Fruit fly (Drosophila melanogaster) ovary, adult (tissue): ENCODE measurements around the gene CG32373.

Experiments used
- CG17801 ChIP-seq: fragments of 200-800 bp; optimal IDR thresholded peaks from 2 replicates; lab custom pipeline; 2019; ENCODE audit warnings: missing biosample characterization, mild to moderate bottlenecking, missing genetic modification characterization, moderate library complexity; ENCODE audit not compliant: partially characterized antibody

Gene CG32373

DNA sequence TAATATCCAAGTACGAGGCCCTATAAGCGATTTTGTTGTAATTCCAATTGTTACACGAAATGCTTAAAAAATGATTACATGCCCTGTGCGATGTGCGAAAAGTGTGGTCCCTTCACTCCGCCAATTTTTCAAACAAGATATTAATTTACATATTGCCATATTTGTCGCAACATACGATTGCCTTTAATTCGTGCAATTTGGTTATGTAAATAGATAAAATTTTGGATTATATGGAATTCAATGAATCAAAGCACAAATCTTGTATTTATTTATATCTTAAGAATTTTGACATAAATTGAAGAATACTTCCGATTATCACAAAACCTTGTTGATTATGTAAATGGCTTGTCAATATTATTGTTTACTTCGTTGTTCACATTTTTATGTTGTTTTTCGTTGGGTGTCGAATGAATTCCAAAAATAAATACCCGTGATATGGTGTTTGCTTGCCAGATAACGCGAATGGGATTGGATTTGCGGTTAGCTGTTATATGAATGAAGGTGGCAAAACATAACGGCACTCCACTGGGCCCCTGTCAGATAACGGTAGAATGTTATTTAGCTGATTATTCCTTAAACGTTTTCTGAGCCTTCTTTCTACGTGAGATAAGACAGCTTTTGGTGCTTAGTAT, 131.8 kb downstream of the CG32373 start:
- TF ChIP-seq CG17801 (GFP tag; lab: Kevin White, UChicago), result no peak

DNA sequence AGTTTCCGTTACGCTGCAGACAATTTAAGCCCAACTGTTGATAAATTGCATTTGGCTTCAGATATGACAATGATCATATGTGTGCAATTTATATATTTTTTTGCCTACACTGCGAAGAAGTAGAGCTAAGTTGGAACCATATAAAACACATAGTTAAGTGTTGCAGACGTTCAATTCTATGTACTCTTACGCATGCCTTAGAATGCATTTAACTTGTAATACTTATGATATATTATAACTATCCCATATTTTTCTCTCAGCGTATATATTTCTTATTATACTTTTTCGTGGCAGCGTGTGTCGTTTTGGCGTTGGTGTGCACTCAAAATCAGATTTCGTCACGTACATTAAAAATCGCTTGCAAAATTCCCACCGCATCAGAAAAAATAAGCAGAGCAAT, 133.0 kb downstream of the CG32373 start:
- peak; percentile 88 for TF ChIP-seq CG17801 (GFP tag; lab: Kevin White, UChicago)

DNA sequence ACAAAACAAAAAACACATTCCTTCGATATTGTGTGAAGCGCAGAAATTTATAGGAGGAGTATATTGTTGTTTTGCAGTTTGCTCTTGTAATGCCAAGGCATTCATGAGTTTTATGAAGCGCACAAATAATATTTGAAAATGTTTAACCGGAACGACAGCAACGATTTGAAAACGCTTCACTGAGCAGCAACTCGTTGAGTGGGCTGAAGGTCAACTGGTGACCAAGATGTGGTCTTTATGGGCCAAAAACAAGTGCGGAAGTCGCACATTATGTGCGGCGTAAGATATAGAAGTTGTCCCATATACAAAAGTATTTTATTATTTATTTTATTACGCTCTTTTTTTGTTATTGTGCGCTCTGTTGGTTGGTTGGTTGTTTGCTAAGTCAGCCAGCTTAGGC, 135.9 kb downstream of the CG32373 start:
- no peak for TF ChIP-seq CG17801 (GFP tag; lab: Kevin White, UChicago)

DNA sequence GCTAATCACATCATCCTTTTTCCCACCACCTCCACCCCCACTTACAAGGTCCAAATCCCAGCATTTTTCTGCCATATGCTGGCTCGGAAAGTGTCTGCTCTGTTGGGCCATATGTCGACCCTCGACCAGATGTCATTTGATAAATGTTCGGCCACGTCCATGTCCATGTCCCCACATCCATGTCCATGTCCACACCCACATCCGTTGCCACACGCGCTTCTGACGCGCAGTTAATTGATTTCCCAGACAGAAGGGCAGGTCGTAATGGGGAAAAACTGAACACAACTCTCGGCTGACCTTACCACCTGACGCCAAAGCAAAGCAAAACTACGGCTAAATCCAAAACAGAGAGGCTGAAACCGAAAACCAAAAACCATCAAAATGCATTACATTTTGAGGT, 136.6 kb downstream of the CG32373 start:
- TF ChIP-seq CG17801 (GFP tag; lab: Kevin White, UChicago), result no peak

DNA sequence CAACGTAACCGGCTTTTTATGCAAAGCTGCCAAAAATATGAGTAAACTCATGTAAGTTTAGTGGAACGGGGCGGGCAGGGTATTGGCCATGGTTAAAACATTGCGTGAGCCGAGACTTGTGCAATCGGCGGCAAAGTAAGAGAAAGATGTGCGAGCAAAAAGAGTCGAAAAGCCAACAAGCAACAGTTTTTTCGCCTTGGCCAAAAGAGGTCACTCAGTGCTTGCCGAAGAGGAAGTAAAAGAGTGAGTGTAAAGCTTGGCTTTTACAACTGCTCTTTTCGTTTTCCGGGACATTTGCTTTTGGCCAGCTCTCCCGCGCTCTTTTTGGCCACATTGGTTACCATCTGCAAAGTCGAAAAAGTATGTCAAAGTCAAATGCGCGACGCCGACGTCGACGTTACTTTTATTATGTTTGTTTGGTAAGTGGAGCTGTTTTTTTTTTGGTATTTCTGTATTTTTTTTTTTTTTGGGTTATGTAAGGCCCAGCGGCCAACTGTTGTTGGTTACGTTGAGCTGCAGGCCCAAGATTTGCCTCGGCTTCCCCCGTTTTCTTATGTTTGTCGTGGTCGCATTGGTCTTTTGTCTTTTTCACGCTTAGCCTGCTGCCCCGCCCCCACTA, 137.5 kb downstream of the CG32373 start:
- TF ChIP-seq CG17801 (GFP tag; lab: Kevin White, UChicago), result no peak

DNA sequence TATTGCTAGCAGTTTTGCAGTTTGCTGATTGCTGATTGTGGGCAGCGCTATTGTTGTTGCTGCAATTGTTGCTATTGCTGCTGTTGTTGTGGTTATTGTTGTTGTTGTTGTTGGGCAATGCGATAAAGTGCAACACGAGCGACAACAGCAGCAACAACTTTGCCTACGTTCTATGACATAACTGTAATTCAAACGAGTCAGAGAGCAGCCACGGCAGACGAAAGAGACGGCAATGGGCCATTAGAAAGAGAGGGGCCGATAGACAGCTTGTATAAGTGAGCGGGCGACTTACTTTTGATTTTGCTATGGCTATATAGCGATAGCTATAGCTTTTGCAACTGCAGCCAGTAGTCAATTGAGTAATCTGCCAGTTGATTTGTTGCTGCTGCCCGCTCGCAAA, 139.9 kb downstream of the CG32373 start:
- TF ChIP-seq CG17801 (GFP tag; lab: Kevin White, UChicago), result no peak

DNA sequence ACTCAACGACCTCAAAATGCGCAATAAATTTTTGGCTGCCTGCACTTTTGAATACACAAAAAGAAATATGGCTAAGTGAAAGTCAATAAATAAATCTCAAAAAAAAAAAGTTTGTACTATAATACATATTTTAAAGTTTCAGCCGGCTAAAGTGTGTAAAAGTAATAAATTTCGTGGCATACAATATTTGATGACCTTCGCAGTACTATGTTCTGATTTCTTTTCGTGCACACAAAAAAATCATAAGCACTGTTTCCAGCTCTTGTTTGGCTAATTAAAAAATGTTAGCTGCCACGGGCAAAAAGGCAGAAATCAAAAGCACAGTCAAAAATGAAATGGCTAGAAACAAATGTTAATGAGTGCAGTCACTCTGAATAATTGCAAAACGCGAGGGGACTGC, 141.9 kb downstream of the CG32373 start:
- TF ChIP-seq CG17801 (GFP tag; lab: Kevin White, UChicago), result no peak

DNA sequence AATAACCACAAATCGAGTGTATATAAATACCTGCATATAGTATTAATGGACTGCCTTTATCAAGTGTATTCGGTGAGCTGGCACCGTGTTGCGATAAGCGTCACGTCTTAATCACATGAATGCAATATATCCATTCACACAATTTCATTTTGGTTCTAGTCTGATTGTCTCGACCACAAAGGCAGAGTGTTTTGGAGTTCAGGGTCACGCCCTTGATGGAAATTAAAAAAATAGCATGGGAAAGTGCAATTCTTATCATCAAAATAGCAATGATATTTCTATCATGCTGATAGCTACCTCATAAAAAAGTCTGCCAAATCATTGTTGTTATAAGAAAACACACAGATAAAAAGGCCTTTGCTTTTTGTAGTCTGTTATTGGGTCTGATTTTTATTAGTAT, 142.4 kb downstream of the CG32373 start:
- TF ChIP-seq CG17801 (GFP tag; lab: Kevin White, UChicago), result no peak

DNA sequence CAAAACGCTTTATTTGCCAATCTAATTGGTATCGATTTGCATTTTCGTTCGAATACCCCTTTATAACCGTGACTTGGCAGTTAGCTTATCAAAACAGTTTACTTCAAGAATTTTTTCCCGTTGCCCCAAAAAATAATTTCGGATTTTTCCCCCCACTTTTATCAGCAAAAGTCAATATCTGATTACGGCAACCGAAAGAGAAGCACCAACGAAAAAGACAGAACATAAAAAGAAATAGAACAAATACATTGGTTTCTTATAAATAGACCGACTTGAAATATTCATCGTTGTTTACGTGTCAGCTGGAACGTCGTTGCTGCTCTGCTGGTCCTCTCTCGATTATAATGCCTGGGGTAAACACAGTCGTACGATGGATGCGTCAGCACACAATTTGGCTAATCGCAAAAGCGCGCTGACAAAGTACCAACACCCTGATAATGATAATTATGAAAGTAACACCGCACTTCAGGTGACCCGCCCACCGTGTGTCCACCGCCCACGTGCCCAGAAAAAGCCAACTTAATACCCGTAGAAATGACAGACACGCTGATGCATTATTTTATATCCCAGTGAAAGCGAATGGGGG, 151.1 kb downstream of the CG32373 start:
- no peak for TF ChIP-seq CG17801 (GFP tag; lab: Kevin White, UChicago)

DNA sequence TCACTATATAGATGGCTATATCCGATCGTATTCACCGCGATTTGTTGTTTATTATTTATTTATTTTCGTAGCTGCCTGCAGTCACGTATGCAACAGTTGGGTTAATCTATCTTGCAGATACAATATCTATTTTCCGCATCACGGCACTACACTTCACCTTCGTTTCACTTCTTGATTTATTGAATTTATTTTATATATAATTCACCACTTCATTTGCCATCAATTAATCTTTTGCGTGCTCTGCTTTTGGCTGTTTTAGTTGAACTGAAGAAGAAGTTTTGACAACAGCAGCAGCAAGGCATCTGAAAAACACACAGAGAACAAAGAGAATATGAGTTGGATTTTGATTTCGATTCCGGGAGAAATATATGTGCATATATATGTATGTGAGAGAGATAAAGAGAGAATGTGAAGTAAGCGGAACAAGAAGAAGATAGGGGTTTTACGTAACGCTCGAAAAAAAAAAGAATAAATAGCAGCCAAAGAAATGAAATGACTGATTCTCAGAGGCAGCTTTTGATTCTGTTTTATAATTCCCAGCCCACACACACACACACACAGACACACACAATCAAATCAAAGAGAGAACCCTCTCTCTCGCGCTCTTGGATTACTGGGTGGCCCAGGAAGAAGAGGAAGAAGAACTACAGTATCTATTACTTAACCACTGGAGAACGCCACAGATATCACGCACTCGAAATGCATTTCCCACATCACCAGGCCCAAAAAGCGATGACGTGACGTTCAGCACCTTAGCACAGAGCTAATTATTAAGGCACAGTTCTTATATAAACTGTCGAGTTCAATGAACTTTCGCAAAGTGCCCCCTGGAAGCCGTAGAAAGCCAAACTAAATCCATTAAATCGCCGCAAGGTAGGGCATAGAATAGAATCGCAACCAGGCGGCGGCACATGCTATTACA, 154.3 kb downstream of the CG32373 start:
- TF ChIP-seq CG17801 (GFP tag; lab: Kevin White, UChicago), result no peak

DNA sequence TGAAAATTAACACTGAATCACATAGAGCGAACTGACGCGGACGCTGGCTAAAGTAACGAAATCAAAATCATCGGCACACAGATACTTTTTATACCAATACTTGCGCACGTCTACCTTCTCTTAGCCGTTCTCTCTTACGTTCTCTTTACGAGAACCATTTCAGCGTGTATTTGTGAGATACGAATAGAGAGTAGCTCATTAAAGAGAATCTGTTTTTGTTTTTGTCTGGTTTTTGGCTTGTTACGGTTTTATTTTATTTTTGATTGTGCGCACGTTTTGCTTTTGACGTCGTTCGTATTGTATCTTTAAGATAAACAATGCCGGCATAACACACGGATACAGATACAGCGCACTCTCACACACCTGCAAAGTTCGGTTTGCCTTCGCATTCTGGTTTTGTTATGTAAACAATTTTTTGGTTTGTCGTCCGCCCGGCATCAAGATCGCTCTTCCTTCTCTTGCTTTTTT, 155.0 kb downstream of the CG32373 start:
- TF ChIP-seq CG17801 (GFP tag; lab: Kevin White, UChicago), result peak; percentile 58

DNA sequence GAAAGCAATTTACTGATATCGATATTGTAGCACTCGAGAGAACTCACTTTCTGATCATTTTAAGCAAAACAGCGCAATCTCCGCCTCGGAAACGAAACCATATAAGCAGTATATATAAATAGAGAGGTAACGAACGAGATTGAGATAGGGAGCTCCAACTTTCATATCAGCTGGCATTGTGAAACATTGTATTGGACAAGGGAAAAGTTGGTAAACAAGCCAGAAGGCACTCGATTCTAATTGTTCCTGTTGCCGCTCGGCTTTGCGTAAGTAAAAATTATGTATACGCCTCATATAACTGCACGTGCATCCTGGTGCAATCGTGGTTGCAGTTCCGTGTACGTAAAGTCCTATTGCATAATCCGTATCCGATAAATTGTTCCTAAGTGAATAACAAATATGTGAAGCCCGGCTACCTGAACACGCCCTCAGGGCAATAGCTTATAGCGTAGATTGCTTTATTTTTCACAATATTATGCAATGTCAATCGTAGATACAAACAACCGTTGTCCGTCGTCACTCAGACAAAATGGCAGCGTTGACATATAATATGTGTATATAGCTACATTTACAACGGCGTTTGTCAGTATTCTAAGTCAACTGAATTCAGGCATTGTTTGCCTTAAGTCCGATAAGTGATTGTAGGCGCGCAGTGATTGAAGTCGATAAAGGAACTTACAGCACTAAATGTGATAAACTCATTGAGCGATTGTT, 156.3 kb downstream of the CG32373 start:
- TF ChIP-seq CG17801 (GFP tag; lab: Kevin White, UChicago), result no peak

DNA sequence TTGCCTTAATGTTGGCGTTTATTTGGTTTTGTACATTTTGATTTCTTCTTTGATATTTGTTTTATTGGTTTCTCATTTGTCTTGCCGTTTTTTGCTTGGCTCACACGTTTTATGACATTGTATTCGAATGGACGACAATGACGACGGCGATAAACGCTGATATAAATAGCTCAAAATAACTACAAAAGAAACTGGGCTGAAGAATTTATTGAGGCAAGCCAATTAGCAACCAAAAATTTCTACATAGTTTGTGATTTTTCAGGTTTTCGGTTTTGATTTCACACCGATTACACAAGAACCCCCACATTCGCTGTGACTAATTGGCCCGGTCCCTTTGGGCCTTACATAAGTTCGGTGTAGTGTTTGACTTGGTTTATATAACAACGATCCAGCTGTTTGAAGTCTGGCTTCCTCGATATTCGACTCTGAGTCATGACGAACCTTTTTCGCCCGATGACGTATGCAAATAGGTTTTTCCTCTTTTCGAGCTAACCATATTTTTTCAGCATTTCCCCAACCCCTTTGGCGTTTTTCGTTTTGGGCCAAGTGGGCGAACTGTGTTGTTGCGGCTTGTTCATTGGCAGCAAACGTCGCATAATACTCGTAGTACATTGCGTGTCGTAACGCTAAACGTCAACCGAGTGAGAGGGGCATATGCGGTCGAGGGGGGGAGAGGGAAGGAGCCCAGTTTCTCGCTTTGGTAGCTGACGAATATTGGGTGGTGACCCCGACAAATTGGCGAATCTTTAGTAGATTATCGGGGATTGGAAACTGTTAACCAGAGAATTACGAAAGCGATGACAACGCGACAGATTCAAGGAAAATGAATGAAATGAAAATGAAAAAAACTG, 157.4 kb downstream of the CG32373 start:
- TF ChIP-seq CG17801 (GFP tag; lab: Kevin White, UChicago), result no peak
